Worm (Caenorhabditis elegans) whole organism, midembryonic: ENCODE data around the gene gldi-5.

Experiments
- T22C8.4 ChIP-seq: fragments of 200-800 bp; sonication (Bioruptor generic); IDR thresholded peaks from 2 replicates; pipeline ENCODE4 v1.3.6; 2022; ENCODE audit warnings: missing genetic modification characterization, missing compliant biosample characterization
- cog-1 ChIP-seq: sonication (generic microtip); optimal IDR thresholded peaks from 2 replicates; lab custom pipeline; 2016; ENCODE audit warnings: missing genetic modification characterization, missing compliant biosample characterization
- flt-1 ChIP-seq: fragments of 200-800 bp; sonication (Bioruptor generic); IDR thresholded peaks from 2 replicates; pipeline ENCODE4 v1.3.6; 2022; ENCODE audit warnings: missing genetic modification characterization, missing compliant biosample characterization
- klf-2 ChIP-seq: fragments of 200-800 bp; sonication (Bioruptor generic); conservative IDR thresholded peaks from 2 replicates; pipeline ENCODE4 v1.3.6; 2022; ENCODE audit warnings: missing genetic modification reagents, missing genetic modification characterization, missing compliant biosample characterization
- med-1 ChIP-seq: sonication (generic microtip); optimal IDR thresholded peaks from 2 replicates; lab custom pipeline; 2017; ENCODE audit warnings: missing genetic modification characterization, mild to moderate bottlenecking, missing compliant biosample characterization, antibody characterized with exemption, missing genetic modification reagents; ENCODE audit not compliant: insufficient read depth
- ref-1 ChIP-seq: fragments of 200-800 bp; sonication (Bioruptor generic); conservative IDR thresholded peaks from 2 replicates; pipeline ENCODE4 v1.3.6; 2022; ENCODE audit warnings: missing genetic modification reagents, missing genetic modification characterization, missing compliant biosample characterization
- tab-1 ChIP-seq: fragments of 200-800 bp; sonication (Bioruptor generic); IDR thresholded peaks from 2 replicates; pipeline ENCODE4 v1.3.6; 2022; ENCODE audit warnings: missing genetic modification characterization, missing compliant biosample characterization
- ztf-29 ChIP-seq: fragments of 200-800 bp; sonication (Bioruptor generic); IDR thresholded peaks from 2 replicates; pipeline ENCODE4 v1.3.6; 2022; ENCODE audit warnings: missing genetic modification reagents, missing genetic modification characterization, missing compliant biosample characterization

ce11 chrIII:3709030-3709429, 17.3 kb downstream of the gldi-5 start, which contains the start of gene alkb-8:
- TF ChIP-seq cog-1 (no peak), ztf-29 (GFP tag; lab: Robert Waterston, UW) (no peak), T22C8.4 (GFP tag; lab: Robert Waterston, UW) (no peak), tab-1 (GFP tag; lab: Robert Waterston, UW) (no peak), klf-2 (GFP tag; lab: Robert Waterston, UW) (no peak), flt-1 (GFP tag; lab: Robert Waterston, UW) (no peak), med-1 (no peak), ref-1 (no peak)
